Fruit fly (Drosophila melanogaster) whole organism, pupa: ENCODE measurements around the gene CG32373.

Experiments used
- CG10348 ChIP-seq: fragments of 200-800 bp; sonication (Bioruptor generic); IDR thresholded peaks from 2 replicates; pipeline ENCODE4 v1.3.6; 2022; ENCODE audit warnings: missing biosample characterization, missing genetic modification characterization
- CG12605 ChIP-seq: fragments of 200-800 bp; sonication (Bioruptor generic); IDR thresholded peaks from 2 replicates; pipeline ENCODE4 v1.3.6; 2022; ENCODE audit warnings: missing biosample characterization, missing genetic modification characterization
- CG13204 ChIP-seq: fragments of 200-800 bp; sonication (Bioruptor generic); optimal IDR thresholded peaks from 2 replicates; lab custom pipeline; 2018; ENCODE audit warnings: missing biosample characterization, mild to moderate bottlenecking, missing genetic modification characterization, moderate library complexity
- CG14655 ChIP-seq: fragments of 200-800 bp; sonication (Bioruptor generic); optimal IDR thresholded peaks from 3 replicates; lab custom pipeline; 2017; ENCODE audit warnings: mild to moderate bottlenecking, missing biosample characterization, missing genetic modification reagents, missing genetic modification characterization
- CG15710 ChIP-seq: fragments of 200-800 bp; sonication (Bioruptor generic); optimal IDR thresholded peaks from 2 replicates; lab custom pipeline; 2018; ENCODE audit warnings: missing biosample characterization, mild to moderate bottlenecking, missing genetic modification characterization, moderate library complexity
- CG17806 ChIP-seq: fragments of 200-800 bp; sonication (Bioruptor generic); optimal IDR thresholded peaks from 2 replicates; lab custom pipeline; 2018; ENCODE audit warnings: missing biosample characterization, mild to moderate bottlenecking, missing genetic modification characterization, moderate library complexity
- CG32121 ChIP-seq: fragments of 200-800 bp; sonication (Bioruptor generic); IDR thresholded peaks from 2 replicates; pipeline ENCODE4 v1.3.6; 2022; ENCODE audit warnings: missing biosample characterization, missing genetic modification characterization
- CG34367 ChIP-seq: fragments of 200-800 bp; sonication (Bioruptor generic); optimal IDR thresholded peaks from 2 replicates; lab custom pipeline; 2018; ENCODE audit warnings: missing biosample characterization, mild to moderate bottlenecking, missing genetic modification characterization
- CG4496 ChIP-seq: fragments of 200-800 bp; sonication (Bioruptor generic); IDR thresholded peaks from 3 replicates; pipeline ENCODE4 v1.3.6; 2022; ENCODE audit warnings: missing biosample characterization, missing genetic modification characterization
- CG8159 ChIP-seq: fragments of 200-800 bp; sonication (Bioruptor generic); optimal IDR thresholded peaks from 3 replicates; lab custom pipeline; 2018; ENCODE audit warnings: missing biosample characterization, mild to moderate bottlenecking, missing genetic modification characterization, moderate library complexity
- CG8301 ChIP-seq: fragments of 200-800 bp; sonication (Bioruptor generic); optimal IDR thresholded peaks from 2 replicates; lab custom pipeline; 2018; ENCODE audit warnings: missing biosample characterization, mild to moderate bottlenecking, missing genetic modification characterization
- CG9948 ChIP-seq: fragments of 200-800 bp; sonication (Bioruptor generic); optimal IDR thresholded peaks from 2 replicates; lab custom pipeline; 2018; ENCODE audit warnings: missing biosample characterization, mild to moderate bottlenecking, missing genetic modification characterization, moderate library complexity
- D1 ChIP-seq: fragments of 200-800 bp; sonication (Bioruptor generic); optimal IDR thresholded peaks from 2 replicates; lab custom pipeline; 2018; ENCODE audit warnings: missing biosample characterization, mild to moderate bottlenecking, missing genetic modification characterization, moderate library complexity
- EcR ChIP-seq: fragments of 200-800 bp; sonication (Bioruptor generic); optimal IDR thresholded peaks from 3 replicates; lab custom pipeline; 2019; ENCODE audit warnings: missing biosample characterization, missing genetic modification characterization, mild to moderate bottlenecking, moderate library complexity, missing genetic modification reagents
- Ets98B ChIP-seq: fragments of 200-800 bp; sonication (Bioruptor generic); IDR thresholded peaks from 2 replicates; pipeline ENCODE4 v1.3.6; 2022; ENCODE audit warnings: missing biosample characterization, missing genetic modification characterization
- Pif1A ChIP-seq: fragments of 200-800 bp; sonication (Bioruptor generic); optimal IDR thresholded peaks from 3 replicates; lab custom pipeline; 2016; ENCODE audit warnings: missing biosample characterization, missing genetic modification characterization
- Pif1B ChIP-seq: fragments of 200-800 bp; sonication (Bioruptor generic); optimal IDR thresholded peaks from 3 replicates; lab custom pipeline; 2016; ENCODE audit warnings: missing biosample characterization, missing genetic modification characterization
- Snoo ChIP-seq: fragments of 200-800 bp; sonication (Bioruptor generic); optimal IDR thresholded peaks from 3 replicates; lab custom pipeline; 2017; ENCODE audit warnings: missing biosample characterization, mild to moderate bottlenecking, missing genetic modification characterization, inconsistent platforms
- fd96Ca ChIP-seq: fragments of 200-800 bp; sonication (Bioruptor generic); IDR thresholded peaks from 3 replicates; pipeline ENCODE4 v1.3.6; 2022; ENCODE audit warnings: missing biosample characterization, missing genetic modification characterization
- gl ChIP-seq: fragments of 200-800 bp; sonication (Bioruptor generic); optimal IDR thresholded peaks from 2 replicates; lab custom pipeline; 2018; ENCODE audit warnings: missing biosample characterization, mild to moderate bottlenecking, missing genetic modification characterization
- rn ChIP-seq: fragments of 200-800 bp; sonication (Bioruptor generic); IDR thresholded peaks from 2 replicates; pipeline ENCODE4 v1.3.6; 2022; ENCODE audit warnings: missing biosample characterization, missing genetic modification characterization

The CG32373 gene

dm6 chr3L:7759835-7760780, 109.8 kb downstream of the CG32373 start, which contains the start of gene Hn:
TSS of gene Hn (plus strand) at chr3L:7760453.
- TF ChIP-seq D1 (tag; lab: Kevin White, UChicago) = no peak
- TF ChIP-seq CG8301 (tag; lab: Kevin White, UChicago) = no peak
- TF ChIP-seq Ets98B (GFP tag; lab: Robert Waterston, UW) = no peak
- TF ChIP-seq EcR (GFP tag; lab: Kevin White, UChicago) = no peak
- TF ChIP-seq CG13204 (GFP tag; lab: Kevin White, UChicago) = no peak
- TF ChIP-seq CG34367 (tag; lab: Kevin White, UChicago) = no peak
- no peak for TF ChIP-seq Pif1B

dm6 chr3L:7768252-7768651, 117.9 kb downstream of the CG32373 start, which contains the start of gene CG32371:
TSS of gene CG32371 (minus strand) at chr3L:7768352.
- TF ChIP-seq CG8159 (tag; lab: Kevin White, UChicago) (no peak), gl (tag; lab: Kevin White, UChicago) (no peak), Snoo (no peak), Ets98B (GFP tag; lab: Robert Waterston, UW) (no peak), CG34367 (tag; lab: Kevin White, UChicago) (no peak), Pif1B (no peak), CG10348 (no peak), D1 (tag; lab: Kevin White, UChicago) (no peak)

- no peak for TF ChIP-seq CG9948 (tag; lab: Kevin White, UChicago)
- no peak for TF ChIP-seq fd96Ca (GFP tag; lab: Robert Waterston, UW)
Measured at dm6 chr3L:7772160-7772798, 121.9 kb downstream of the CG32373 start.

dm6 chr3L:7773529-7773928, 123.2 kb downstream of the CG32373 start:
- no peak for TF ChIP-seq CG8159 (tag; lab: Kevin White, UChicago)
- TF ChIP-seq EcR (GFP tag; lab: Kevin White, UChicago) = no peak
- TF ChIP-seq CG17806 (tag; lab: Kevin White, UChicago) = no peak
- TF ChIP-seq CG14655 = no peak
- TF ChIP-seq fd96Ca (GFP tag; lab: Robert Waterston, UW) = no peak
- no peak for TF ChIP-seq CG8301 (tag; lab: Kevin White, UChicago)
- TF ChIP-seq CG15710 (tag; lab: Kevin White, UChicago) = no peak
- no peak for TF ChIP-seq Pif1A (GFP tag; lab: Kevin White, UChicago)
- TF ChIP-seq CG34367 (tag; lab: Kevin White, UChicago) = no peak
- TF ChIP-seq gl (tag; lab: Kevin White, UChicago) = no peak
- TF ChIP-seq CG32121 (GFP tag; lab: Robert Waterston, UW) = no peak
- no peak for TF ChIP-seq CG4496 (GFP tag; lab: Robert Waterston, UW)
- no peak for TF ChIP-seq Snoo
- TF ChIP-seq CG9948 (tag; lab: Kevin White, UChicago) = no peak
- no peak for TF ChIP-seq D1 (tag; lab: Kevin White, UChicago)
- no peak for TF ChIP-seq rn

dm6 chr3L:7774698-7775097, 124.3 kb downstream of the CG32373 start:
- TF ChIP-seq Ets98B (GFP tag; lab: Robert Waterston, UW) (no peak), CG4496 (GFP tag; lab: Robert Waterston, UW) (no peak), CG14655 (no peak), CG8301 (tag; lab: Kevin White, UChicago) (no peak), gl (tag; lab: Kevin White, UChicago) (no peak), Pif1A (GFP tag; lab: Kevin White, UChicago) (no peak), fd96Ca (GFP tag; lab: Robert Waterston, UW) (no peak), CG32121 (GFP tag; lab: Robert Waterston, UW) (no peak), EcR (GFP tag; lab: Kevin White, UChicago) (no peak), CG13204 (GFP tag; lab: Kevin White, UChicago) (no peak), CG10348 (no peak), D1 (tag; lab: Kevin White, UChicago) (no peak), CG12605 (GFP tag; lab: Robert Waterston, UW) (no peak), CG9948 (tag; lab: Kevin White, UChicago) (no peak), Pif1B (no peak), CG8159 (tag; lab: Kevin White, UChicago) (no peak), CG15710 (tag; lab: Kevin White, UChicago) (no peak), CG34367 (tag; lab: Kevin White, UChicago) (no peak), CG17806 (tag; lab: Kevin White, UChicago) (no peak)

dm6 chr3L:7775365-7775905, 125.1 kb downstream of the CG32373 start, which contains the start of gene Clk:
TSS of gene Clk (minus strand) at chr3L:7775603.
- no peak for TF ChIP-seq fd96Ca (GFP tag; lab: Robert Waterston, UW)
- no peak for TF ChIP-seq EcR (GFP tag; lab: Kevin White, UChicago)
- TF ChIP-seq Snoo = no peak
- no peak for TF ChIP-seq Pif1B
- no peak for TF ChIP-seq CG15710 (tag; lab: Kevin White, UChicago)
- no peak for TF ChIP-seq gl (tag; lab: Kevin White, UChicago)
- no peak for TF ChIP-seq rn
- TF ChIP-seq CG14655 = no peak
- TF ChIP-seq CG9948 (tag; lab: Kevin White, UChicago) = no peak
- no peak for TF ChIP-seq CG8159 (tag; lab: Kevin White, UChicago)
- no peak for TF ChIP-seq CG32121 (GFP tag; lab: Robert Waterston, UW)
- TF ChIP-seq CG4496 (GFP tag; lab: Robert Waterston, UW) = no peak
- TF ChIP-seq CG8301 (tag; lab: Kevin White, UChicago) = no peak
- TF ChIP-seq CG17806 (tag; lab: Kevin White, UChicago) = no peak
- no peak for TF ChIP-seq CG34367 (tag; lab: Kevin White, UChicago)
- TF ChIP-seq CG12605 (GFP tag; lab: Robert Waterston, UW) = no peak
- TF ChIP-seq Ets98B (GFP tag; lab: Robert Waterston, UW) = no peak
- TF ChIP-seq CG10348 = no peak
